Worm (Caenorhabditis elegans) whole organism, L4 larva: Measurements from ENCODE around the gene dnj-2.
A peak's percentile ranks its signal among the peaks of the same experiment; 100 is the strongest.

Experiments used
- F10B5.3 ChIP-seq: sonication (generic microtip); optimal IDR thresholded peaks from 2 replicates; lab custom pipeline; 2016; ENCODE audit warnings: mild to moderate bottlenecking, missing genetic modification characterization, missing compliant biosample characterization
- F37D6.2 ChIP-seq: sonication (generic microtip); optimal IDR thresholded peaks from 2 replicates; lab custom pipeline; 2016; ENCODE audit warnings: mild to moderate bottlenecking, missing genetic modification characterization, missing compliant biosample characterization
- F49E8.2 ChIP-seq: sonication (generic microtip); optimal IDR thresholded peaks from 2 replicates; lab custom pipeline; 2016; ENCODE audit warnings: missing compliant biosample characterization, mild to moderate bottlenecking, missing genetic modification characterization, borderline replicate concordance
- R02D3.7 ChIP-seq: fragments of 150-350 bp; sonication (generic microtip); optimal IDR thresholded peaks from 3 replicates; lab custom pipeline; 2014; ENCODE audit warnings: missing biosample characterization, missing genetic modification characterization
- ZK337.2 ChIP-seq: fragments of 200-800 bp; sonication (Bioruptor generic); IDR thresholded peaks from 2 replicates; pipeline ENCODE4 v1.3.6; 2022; ENCODE audit warnings: missing genetic modification reagents, missing genetic modification characterization, missing compliant biosample characterization
- aha-1 ChIP-seq: fragments of 150-350 bp; peaks from one replicate; lab custom pipeline; 2014; ENCODE audit warnings: missing biosample characterization, missing genetic modification characterization
- aly-2 ChIP-seq: sonication (generic microtip); optimal IDR thresholded peaks from 2 replicates; lab custom pipeline; 2018; ENCODE audit warnings: missing biosample characterization, missing genetic modification characterization
- ceh-32 ChIP-seq: sonication (generic microtip); optimal IDR thresholded peaks from 2 replicates; lab custom pipeline; 2016; ENCODE audit warnings: mild to moderate bottlenecking, missing genetic modification characterization, missing compliant biosample characterization; ENCODE audit not compliant: poor library complexity
- ceh-62 ChIP-seq: sonication (generic microtip); optimal IDR thresholded peaks from 2 replicates; lab custom pipeline; 2017; ENCODE audit warnings: missing biosample characterization, missing genetic modification characterization
- ceh-82 ChIP-seq: sonication (generic microtip); optimal IDR thresholded peaks from 2 replicates; lab custom pipeline; 2017; ENCODE audit warnings: missing biosample characterization, missing genetic modification characterization
- ces-1 ChIP-seq: fragments of 150-350 bp; sonication (generic microtip); optimal IDR thresholded peaks from 4 replicates; lab custom pipeline; 2014; ENCODE audit warnings: missing biosample characterization, missing genetic modification reagents, missing genetic modification characterization
- daf-12 ChIP-seq: fragments of 150-350 bp; optimal IDR thresholded peaks from 2 replicates; lab custom pipeline; 2014; ENCODE audit warnings: missing biosample characterization, missing genetic modification reagents, missing genetic modification characterization
- dmd-6 ChIP-seq: fragments of 200-800 bp; sonication (Bioruptor generic); IDR thresholded peaks from 2 replicates; pipeline ENCODE4 v1.3.6; 2022; ENCODE audit warnings: missing genetic modification reagents, missing genetic modification characterization, missing compliant biosample characterization
- duxl-1 ChIP-seq: sonication (generic microtip); optimal IDR thresholded peaks from 2 replicates; lab custom pipeline; 2016; ENCODE audit warnings: mild to moderate bottlenecking, missing genetic modification characterization, moderate library complexity, missing compliant biosample characterization; ENCODE audit not compliant: poor library complexity
- egl-27 ChIP-seq: sonication (generic microtip); optimal IDR thresholded peaks from 3 replicates; lab custom pipeline; 2017; ENCODE audit warnings: missing biosample characterization, missing genetic modification reagents, missing genetic modification characterization
- hmg-1.1 ChIP-seq: fragments of 200-800 bp; sonication (Bioruptor generic); IDR thresholded peaks from 2 replicates; pipeline ENCODE4 v1.3.6; 2022; ENCODE audit warnings: missing genetic modification reagents, missing genetic modification characterization, missing compliant biosample characterization
- lim-7 ChIP-seq: fragments of 200-800 bp; sonication (Bioruptor generic); IDR thresholded peaks from 2 replicates; pipeline ENCODE4 v1.3.6; 2022; ENCODE audit warnings: missing genetic modification characterization, missing compliant biosample characterization
- lin-15B ChIP-seq: fragments of 150-350 bp; sonication (generic microtip); optimal IDR thresholded peaks from 3 replicates; lab custom pipeline; 2014; ENCODE audit warnings: missing biosample characterization, missing genetic modification characterization
- lin-38 ChIP-seq: fragments of 200-800 bp; sonication (Bioruptor generic); IDR thresholded peaks from 2 replicates; pipeline ENCODE4 v1.3.6; 2022; ENCODE audit warnings: missing genetic modification reagents, missing genetic modification characterization, missing compliant biosample characterization
- lin-39 ChIP-seq: fragments of 150-350 bp; optimal IDR thresholded peaks from 2 replicates; lab custom pipeline; 2014; ENCODE audit warnings: missing biosample characterization, missing genetic modification reagents, missing genetic modification characterization
- mdl-1 ChIP-seq, 2 experiments: fragments of 150-350 bp in 1 of 2; sonication (generic microtip) in 1 of 2; optimal IDR thresholded peaks; 2 replicates each; lab custom pipeline; 2014 to 2017; ENCODE audit warnings: missing biosample characterization in 2 of 2, missing genetic modification characterization in 2 of 2
- mdt-29 ChIP-seq: fragments of 200-800 bp; sonication (Bioruptor generic); IDR thresholded peaks from 2 replicates; pipeline ENCODE4 v1.3.6; 2022; ENCODE audit warnings: missing genetic modification reagents, missing genetic modification characterization, missing compliant biosample characterization
- mes-2 ChIP-seq: sonication (generic microtip); optimal IDR thresholded peaks from 2 replicates; lab custom pipeline; 2016; ENCODE audit warnings: missing genotype, mild to moderate bottlenecking, missing genetic modification characterization, missing compliant biosample characterization; ENCODE audit not compliant: poor library complexity, severe bottlenecking
- mxl-2 ChIP-seq: fragments of 200-800 bp; sonication (Bioruptor generic); conservative IDR thresholded peaks from 2 replicates; pipeline ENCODE4 v1.3.6; 2022; ENCODE audit warnings: missing genetic modification reagents, missing genetic modification characterization, missing compliant biosample characterization
- nhr-10 ChIP-seq: fragments of 150-350 bp; optimal IDR thresholded peaks from 2 replicates; lab custom pipeline; 2014; ENCODE audit warnings: missing biosample characterization, missing genetic modification characterization
- nhr-11 ChIP-seq: fragments of 150-350 bp; optimal IDR thresholded peaks from 2 replicates; lab custom pipeline; 2014; ENCODE audit warnings: missing biosample characterization, missing genetic modification characterization
- nhr-111 ChIP-seq: fragments of 200-800 bp; sonication (Bioruptor generic); optimal IDR thresholded peaks from 2 replicates; lab custom pipeline; 2018; ENCODE audit warnings: mild to moderate bottlenecking, missing genetic modification characterization, missing compliant biosample characterization
- nhr-48 ChIP-seq: sonication (generic microtip); optimal IDR thresholded peaks from 2 replicates; lab custom pipeline; 2016; ENCODE audit warnings: mild to moderate bottlenecking, missing genetic modification characterization, missing compliant biosample characterization
- nhr-6 ChIP-seq: fragments of 150-350 bp; optimal IDR thresholded peaks from 2 replicates; lab custom pipeline; 2014; ENCODE audit warnings: missing biosample characterization, missing genetic modification characterization
- pha-4 ChIP-seq, 2 experiments: fragments of 150-350 bp in 1 of 2; fragments of 200-800 bp in 1 of 2; sonication (Bioruptor generic) in 1 of 2; IDR thresholded peaks in 1 of 2; optimal IDR thresholded peaks in 1 of 2; 2 replicates each; pipeline versions ENCODE4 v1.3.6 to Lab custom; 2014 to 2022; ENCODE audit warnings: missing genetic modification characterization in 2 of 2, missing genetic modification reagents in 2 of 2, missing biosample characterization in 1 of 2, missing compliant biosample characterization in 1 of 2
- php-3 ChIP-seq: fragments of 200-800 bp; sonication (Bioruptor generic); IDR thresholded peaks from 2 replicates; pipeline ENCODE4 v1.3.6; 2022; ENCODE audit warnings: missing genetic modification reagents, missing genetic modification characterization, missing compliant biosample characterization
- pqm-1 ChIP-seq: sonication (generic microtip); optimal IDR thresholded peaks from 2 replicates; lab custom pipeline; 2017; ENCODE audit warnings: missing biosample characterization, missing genetic modification characterization
- rbr-2 ChIP-seq: sonication (generic microtip); optimal IDR thresholded peaks from 2 replicates; lab custom pipeline; 2016; ENCODE audit warnings: missing genotype, missing genetic modification characterization, missing compliant biosample characterization
- snpc-4 ChIP-seq: fragments of 150-350 bp; optimal IDR thresholded peaks from 2 replicates; lab custom pipeline; 2014; ENCODE audit warnings: missing biosample characterization, missing genetic modification characterization
- unc-62 ChIP-seq, 3 experiments: fragments of 150-350 bp in 1 of 3; sonication (generic microtip); optimal IDR thresholded peaks in 2 of 3; peaks in 1 of 3; 1 replicate in 1 of 3; 2 replicates in 2 of 3; lab custom pipeline; 2014 to 2017; ENCODE audit warnings: missing biosample characterization in 3 of 3, missing genetic modification characterization in 3 of 3, missing genetic modification reagents in 3 of 3, missing genotype in 1 of 3
- zfp-3 ChIP-seq: fragments of 200-800 bp; sonication (Bioruptor generic); conservative IDR thresholded peaks from 2 replicates; pipeline ENCODE4 v1.3.6; 2022; ENCODE audit warnings: missing genetic modification reagents, missing genetic modification characterization, missing compliant biosample characterization
- ztf-11 ChIP-seq: fragments of 150-350 bp; optimal IDR thresholded peaks from 2 replicates; lab custom pipeline; 2014; ENCODE audit warnings: missing biosample characterization, missing genetic modification characterization

The dnj-2 gene

ce11 chrIV:11284102-11284531 lies 29.7 kb downstream of the dnj-2 start (continued):
- TF ChIP-seq mdl-1 (tag; optimal IDR thresholded peaks at IDR 0.05; lab: Kevin White, UChicago), result peak in 1 of 2 experiments; percentile 58
- peak in 1 of 2 experiments; percentile 27 for TF ChIP-seq unc-62 (GFP tag; optimal IDR thresholded peaks at IDR 0.05 in 1 of 2; lab: Kevin White, UChicago)
- TF ChIP-seq unc-62 (tag; optimal IDR thresholded peaks at IDR 0.05; lab: Kevin White, UChicago), result no peak
- TF ChIP-seq php-3 (GFP tag; lab: Robert Waterston, UW), result peak; percentile 81
- no peak for TF ChIP-seq ces-1 (GFP tag; lab: Kevin White, UChicago)
- TF ChIP-seq pqm-1 (tag; lab: Kevin White, UChicago), result peak; percentile 95
- TF ChIP-seq aha-1 (tag; lab: Kevin White, UChicago), result peak; percentile 71
- peak; percentile 28 for TF ChIP-seq F10B5.3 (tag; lab: Kevin White, UChicago)
- peak; percentile 72 for TF ChIP-seq pha-4 (GFP tag; IDR thresholded peaks at IDR 0.05; lab: Robert Waterston, UW)
- peak; percentile 71 for TF ChIP-seq pha-4 (tag; optimal IDR thresholded peaks at IDR 0.05; lab: Kevin White, UChicago)
- no peak for TF ChIP-seq aly-2

- TF ChIP-seq unc-62 (GFP tag; optimal IDR thresholded peaks at IDR 0.05 in 1 of 2; lab: Kevin White, UChicago) (peak in 1 of 2 experiments; percentile 90), unc-62 (tag; optimal IDR thresholded peaks at IDR 0.05; lab: Kevin White, UChicago) (no peak), daf-12 (tag; lab: Kevin White, UChicago) (no peak)
- TF ChIP-seq, all 104 proteins: peak for 1
These were observed 37.8 kb downstream of the dnj-2 start for ce11 chrIV:11276026-11276425.

ce11 chrIV:11273151-11273550 lies 40.6 kb downstream of the dnj-2 start, which contains the start of gene gtl-2:
gtl-2 (plus strand) TSS chrIV:11273451.
- TF ChIP-seq nhr-6 (no peak), F49E8.2 (no peak), R02D3.7 (tag; lab: Kevin White, UChicago) (no peak), snpc-4 (tag; lab: Kevin White, UChicago) (no peak), nhr-111 (GFP tag; lab: Kevin White, UChicago) (no peak), lin-38 (GFP tag; lab: Robert Waterston, UW) (no peak), duxl-1 (no peak), mdl-1 (tag; optimal IDR thresholded peaks at IDR 0.05; lab: Kevin White, UChicago) (no peak), F37D6.2 (tag; lab: Kevin White, UChicago) (no peak), mdt-29 (GFP tag; lab: Robert Waterston, UW) (no peak), unc-62 (GFP tag; optimal IDR thresholded peaks at IDR 0.05 in 1 of 2; lab: Kevin White, UChicago) (no peak), unc-62 (tag; optimal IDR thresholded peaks at IDR 0.05; lab: Kevin White, UChicago) (no peak), ceh-62 (tag; lab: Kevin White, UChicago) (no peak), zfp-3 (GFP tag; lab: Robert Waterston, UW) (no peak), lin-15B (tag; lab: Kevin White, UChicago) (no peak), ZK337.2 (no peak), dmd-6 (GFP tag; lab: Robert Waterston, UW) (no peak), mes-2 (tag; lab: Kevin White, UChicago) (no peak)
- TF ChIP-seq, all 104 proteins: peak for 0

- TF ChIP-seq egl-27 (tag; lab: Kevin White, UChicago) (no peak), php-3 (GFP tag; lab: Robert Waterston, UW) (no peak), mes-2 (tag; lab: Kevin White, UChicago) (no peak), mxl-2 (GFP tag; lab: Robert Waterston, UW) (no peak), hmg-1.1 (no peak), ceh-32 (tag; lab: Kevin White, UChicago) (no peak), nhr-10 (tag; lab: Kevin White, UChicago) (no peak), ztf-11 (tag; lab: Kevin White, UChicago) (no peak), lin-39 (tag; lab: Kevin White, UChicago) (no peak), rbr-2 (tag; lab: Kevin White, UChicago) (no peak), lim-7 (GFP tag; lab: Robert Waterston, UW) (no peak), nhr-48 (tag; lab: Kevin White, UChicago) (no peak), ceh-82 (tag; lab: Kevin White, UChicago) (no peak), ces-1 (GFP tag; lab: Kevin White, UChicago) (no peak), nhr-11 (tag; lab: Kevin White, UChicago) (no peak)
These were observed 42.5 kb downstream of the dnj-2 start, which contains the start of gene nhr-7 for ce11 chrIV:11271262-11271661. nhr-7 (minus strand) TSS chrIV:11271362.
